Worm (Caenorhabditis elegans): ENCODE measurements around the gene emb-27.

Gene emb-27

ce11 chrII:8125439-8125838, 36.5 kb downstream of the emb-27 start:
- TF ChIP-seq efl-1 (optimal IDR thresholded peaks at IDR 0.05), result no peak
- peak in 1 of 2 experiments; percentile 86 for TF ChIP-seq efl-1 (GFP tag; optimal IDR thresholded peaks at IDR 0.05 in 1 of 2)
- no peak for TF ChIP-seq nhr-84 (tag; optimal IDR thresholded peaks at IDR 0.05)
- TF ChIP-seq zag-1 (tag; optimal IDR thresholded peaks at IDR 0.05), result no peak
- peak; percentile 8 for TF ChIP-seq lin-14 (GFP tag; optimal IDR thresholded peaks at IDR 0.05)
- peak; percentile 73 for TF ChIP-seq blmp-1 (tag; optimal IDR thresholded peaks at IDR 0.05)
- no peak for TF ChIP-seq egl-27 (tag; optimal IDR thresholded peaks at IDR 0.05)

- TF ChIP-seq ceh-63 (GFP tag; optimal IDR thresholded peaks at IDR 0.05) (no peak), fos-1 (tag; optimal IDR thresholded peaks at IDR 0.05) (peak; percentile 35), isw-1 (GFP tag; IDR thresholded peaks at IDR 0.05) (peak; percentile 50), unc-98 (GFP tag; IDR thresholded peaks at IDR 0.05) (no peak), tbx-2 (tag; optimal IDR thresholded peaks at IDR 0.05) (peak; percentile 26), hpl-2 (GFP tag; optimal IDR thresholded peaks at IDR 0.05) (no peak), egl-27 (tag; optimal IDR thresholded peaks at IDR 0.05) (no peak), fkh-4 (tag; optimal IDR thresholded peaks at IDR 0.05; ENCODE audit: borderline replicate concordance) (no peak), skn-1 (tag; optimal IDR thresholded peaks at IDR 0.05) (peak; percentile 80), pax-3 (tag; optimal IDR thresholded peaks at IDR 0.05) (no peak), nhr-76 (tag; optimal IDR thresholded peaks at IDR 0.05) (no peak), rnt-1 (tag; optimal IDR thresholded peaks at IDR 0.05) (peak; percentile 44), swsn-7 (tag; optimal IDR thresholded peaks at IDR 0.05) (peak; percentile 50), zip-4 (GFP tag; optimal IDR thresholded peaks at IDR 0.05) (peak; percentile 15), dsc-1 (tag; optimal IDR thresholded peaks at IDR 0.05) (peak; percentile 9), irx-1 (tag; optimal IDR thresholded peaks at IDR 0.05) (no peak), F16B12.6 (tag; optimal IDR thresholded peaks at IDR 0.05) (peak; percentile 85), snu-23 (GFP tag; optimal IDR thresholded peaks at IDR 0.05) (peak; percentile 72), sup-37 (GFP tag; optimal IDR thresholded peaks at IDR 0.05) (no peak), unc-62 (GFP tag; optimal IDR thresholded peaks at IDR 0.05) (no peak), nhr-20 (tag; optimal IDR thresholded peaks at IDR 0.05) (peak; percentile 39), ceh-8 (GFP tag; optimal IDR thresholded peaks at IDR 0.05) (no peak), aly-2 (tag; optimal IDR thresholded peaks at IDR 0.05) (no peak), nhr-85 (tag) (no peak), elt-3 (tag; optimal IDR thresholded peaks at IDR 0.05) (peak in 1 of 6 experiments; percentile 59), C16A3.4 (tag; optimal IDR thresholded peaks at IDR 0.05) (peak; percentile 81), alr-1 (tag; optimal IDR thresholded peaks at IDR 0.05; ENCODE audit: borderline replicate concordance) (no peak), hlh-4 (tag; optimal IDR thresholded peaks at IDR 0.05) (no peak), tlp-1 (tag; optimal IDR thresholded peaks at IDR 0.05) (no peak), C04F5.9 (tag; optimal IDR thresholded peaks at IDR 0.05) (no peak), mab-9 (GFP tag; IDR thresholded peaks at IDR 0.05) (no peak), zag-1 (tag; optimal IDR thresholded peaks at IDR 0.05) (no peak), jun-1 (tag; optimal IDR thresholded peaks at IDR 0.05) (peak; percentile 12), fkh-8 (tag; optimal IDR thresholded peaks at IDR 0.05) (peak; percentile 48), elt-2 (tag; optimal IDR thresholded peaks at IDR 0.05) (no peak), nhr-90 (tag; optimal IDR thresholded peaks at IDR 0.05; ENCODE audit: poor library complexity) (no peak), ztf-4 (tag; optimal IDR thresholded peaks at IDR 0.05) (no peak), nhr-28 (tag; optimal IDR thresholded peaks at IDR 0.05) (no peak), ztf-11 (tag; optimal IDR thresholded peaks at IDR 0.05) (no peak), lir-3 (tag; optimal IDR thresholded peaks at IDR 0.05; ENCODE audit: poor library complexity) (no peak), snpc-4 (tag; optimal IDR thresholded peaks at IDR 0.05) (peak; percentile 33), ces-1 (GFP tag; optimal IDR thresholded peaks at IDR 0.05) (no peak), nhr-19 (GFP tag; conservative IDR thresholded peaks at IDR 0.05) (no peak), ets-5 (GFP tag; IDR thresholded peaks at IDR 0.05) (no peak), sox-4 (tag; optimal IDR thresholded peaks at IDR 0.05) (no peak), ama-1 (optimal IDR thresholded peaks at IDR 0.05) (no peak), nhr-237 (tag; optimal IDR thresholded peaks at IDR 0.05) (no peak), nhr-11 (tag; optimal IDR thresholded peaks at IDR 0.05) (no peak)
These were observed 37.1 kb downstream of the emb-27 start, which contains the start of gene ire-1 for ce11 chrII:8124867-8125266. ire-1 (minus strand) TSS chrII:8124910.

Data from whole organism, L1 larva.